Fruit fly (Drosophila melanogaster) whole organism, pupa: ENCODE data around the gene Jarid2.

Experiments
- CG10348 ChIP-seq: fragments of 200-800 bp; sonication (Bioruptor generic); IDR thresholded peaks from 2 replicates; pipeline ENCODE4 v1.3.6; 2022; ENCODE audit warnings: missing biosample characterization, missing genetic modification characterization
- CG12605 ChIP-seq: fragments of 200-800 bp; sonication (Bioruptor generic); IDR thresholded peaks from 2 replicates; pipeline ENCODE4 v1.3.6; 2022; ENCODE audit warnings: missing biosample characterization, missing genetic modification characterization
- CG13204 ChIP-seq: fragments of 200-800 bp; sonication (Bioruptor generic); optimal IDR thresholded peaks from 2 replicates; lab custom pipeline; 2018; ENCODE audit warnings: missing biosample characterization, mild to moderate bottlenecking, missing genetic modification characterization, moderate library complexity
- CG14655 ChIP-seq: fragments of 200-800 bp; sonication (Bioruptor generic); optimal IDR thresholded peaks from 3 replicates; lab custom pipeline; 2017; ENCODE audit warnings: mild to moderate bottlenecking, missing biosample characterization, missing genetic modification reagents, missing genetic modification characterization
- CG15710 ChIP-seq: fragments of 200-800 bp; sonication (Bioruptor generic); optimal IDR thresholded peaks from 2 replicates; lab custom pipeline; 2018; ENCODE audit warnings: missing biosample characterization, mild to moderate bottlenecking, missing genetic modification characterization, moderate library complexity
- CG17806 ChIP-seq: fragments of 200-800 bp; sonication (Bioruptor generic); optimal IDR thresholded peaks from 2 replicates; lab custom pipeline; 2018; ENCODE audit warnings: missing biosample characterization, mild to moderate bottlenecking, missing genetic modification characterization, moderate library complexity
- CG32121 ChIP-seq: fragments of 200-800 bp; sonication (Bioruptor generic); IDR thresholded peaks from 2 replicates; pipeline ENCODE4 v1.3.6; 2022; ENCODE audit warnings: missing biosample characterization, missing genetic modification characterization
- CG34367 ChIP-seq: fragments of 200-800 bp; sonication (Bioruptor generic); optimal IDR thresholded peaks from 2 replicates; lab custom pipeline; 2018; ENCODE audit warnings: missing biosample characterization, mild to moderate bottlenecking, missing genetic modification characterization
- CG4496 ChIP-seq: fragments of 200-800 bp; sonication (Bioruptor generic); IDR thresholded peaks from 3 replicates; pipeline ENCODE4 v1.3.6; 2022; ENCODE audit warnings: missing biosample characterization, missing genetic modification characterization
- CG8159 ChIP-seq: fragments of 200-800 bp; sonication (Bioruptor generic); optimal IDR thresholded peaks from 3 replicates; lab custom pipeline; 2018; ENCODE audit warnings: missing biosample characterization, mild to moderate bottlenecking, missing genetic modification characterization, moderate library complexity
- CG8301 ChIP-seq: fragments of 200-800 bp; sonication (Bioruptor generic); optimal IDR thresholded peaks from 2 replicates; lab custom pipeline; 2018; ENCODE audit warnings: missing biosample characterization, mild to moderate bottlenecking, missing genetic modification characterization
- CG9948 ChIP-seq: fragments of 200-800 bp; sonication (Bioruptor generic); optimal IDR thresholded peaks from 2 replicates; lab custom pipeline; 2018; ENCODE audit warnings: missing biosample characterization, mild to moderate bottlenecking, missing genetic modification characterization, moderate library complexity
- D1 ChIP-seq: fragments of 200-800 bp; sonication (Bioruptor generic); optimal IDR thresholded peaks from 2 replicates; lab custom pipeline; 2018; ENCODE audit warnings: missing biosample characterization, mild to moderate bottlenecking, missing genetic modification characterization, moderate library complexity
- EcR ChIP-seq: fragments of 200-800 bp; sonication (Bioruptor generic); optimal IDR thresholded peaks from 3 replicates; lab custom pipeline; 2019; ENCODE audit warnings: missing biosample characterization, missing genetic modification characterization, mild to moderate bottlenecking, moderate library complexity, missing genetic modification reagents
- Ets98B ChIP-seq: fragments of 200-800 bp; sonication (Bioruptor generic); IDR thresholded peaks from 2 replicates; pipeline ENCODE4 v1.3.6; 2022; ENCODE audit warnings: missing biosample characterization, missing genetic modification characterization
- Pif1A ChIP-seq: fragments of 200-800 bp; sonication (Bioruptor generic); optimal IDR thresholded peaks from 3 replicates; lab custom pipeline; 2016; ENCODE audit warnings: missing biosample characterization, missing genetic modification characterization
- Pif1B ChIP-seq: fragments of 200-800 bp; sonication (Bioruptor generic); optimal IDR thresholded peaks from 3 replicates; lab custom pipeline; 2016; ENCODE audit warnings: missing biosample characterization, missing genetic modification characterization
- Snoo ChIP-seq: fragments of 200-800 bp; sonication (Bioruptor generic); optimal IDR thresholded peaks from 3 replicates; lab custom pipeline; 2017; ENCODE audit warnings: missing biosample characterization, mild to moderate bottlenecking, missing genetic modification characterization, inconsistent platforms
- fd96Ca ChIP-seq: fragments of 200-800 bp; sonication (Bioruptor generic); IDR thresholded peaks from 3 replicates; pipeline ENCODE4 v1.3.6; 2022; ENCODE audit warnings: missing biosample characterization, missing genetic modification characterization
- gl ChIP-seq: fragments of 200-800 bp; sonication (Bioruptor generic); optimal IDR thresholded peaks from 2 replicates; lab custom pipeline; 2018; ENCODE audit warnings: missing biosample characterization, mild to moderate bottlenecking, missing genetic modification characterization
- rn ChIP-seq: fragments of 200-800 bp; sonication (Bioruptor generic); IDR thresholded peaks from 2 replicates; pipeline ENCODE4 v1.3.6; 2022; ENCODE audit warnings: missing biosample characterization, missing genetic modification characterization

Gene Jarid2

dm6 chr3L:9508653-9509036 is 31.8 kb downstream of the Jarid2 start:
- TF ChIP-seq CG9948 (tag; lab: Kevin White, UChicago), result no peak
- no peak for TF ChIP-seq Pif1B (GFP tag; lab: Kevin White, UChicago)
- TF ChIP-seq CG34367 (tag; lab: Kevin White, UChicago), result no peak
- TF ChIP-seq rn (GFP tag; lab: Robert Waterston, UW), result no peak
- TF ChIP-seq Snoo (tag; lab: Kevin White, UChicago), result no peak
- no peak for TF ChIP-seq CG14655
- no peak for TF ChIP-seq fd96Ca (GFP tag; lab: Robert Waterston, UW)
- TF ChIP-seq CG4496 (GFP tag; lab: Robert Waterston, UW), result no peak
- TF ChIP-seq gl, result no peak
- TF ChIP-seq CG8159 (tag; lab: Kevin White, UChicago), result peak; percentile 45
- TF ChIP-seq CG15710 (tag; lab: Kevin White, UChicago), result no peak
- peak; percentile 23 for TF ChIP-seq CG17806 (tag; lab: Kevin White, UChicago)
- no peak for TF ChIP-seq CG13204
- no peak for TF ChIP-seq CG12605
- TF ChIP-seq D1 (tag; lab: Kevin White, UChicago), result no peak
- no peak for TF ChIP-seq CG32121 (GFP tag; lab: Robert Waterston, UW)

DNA sequence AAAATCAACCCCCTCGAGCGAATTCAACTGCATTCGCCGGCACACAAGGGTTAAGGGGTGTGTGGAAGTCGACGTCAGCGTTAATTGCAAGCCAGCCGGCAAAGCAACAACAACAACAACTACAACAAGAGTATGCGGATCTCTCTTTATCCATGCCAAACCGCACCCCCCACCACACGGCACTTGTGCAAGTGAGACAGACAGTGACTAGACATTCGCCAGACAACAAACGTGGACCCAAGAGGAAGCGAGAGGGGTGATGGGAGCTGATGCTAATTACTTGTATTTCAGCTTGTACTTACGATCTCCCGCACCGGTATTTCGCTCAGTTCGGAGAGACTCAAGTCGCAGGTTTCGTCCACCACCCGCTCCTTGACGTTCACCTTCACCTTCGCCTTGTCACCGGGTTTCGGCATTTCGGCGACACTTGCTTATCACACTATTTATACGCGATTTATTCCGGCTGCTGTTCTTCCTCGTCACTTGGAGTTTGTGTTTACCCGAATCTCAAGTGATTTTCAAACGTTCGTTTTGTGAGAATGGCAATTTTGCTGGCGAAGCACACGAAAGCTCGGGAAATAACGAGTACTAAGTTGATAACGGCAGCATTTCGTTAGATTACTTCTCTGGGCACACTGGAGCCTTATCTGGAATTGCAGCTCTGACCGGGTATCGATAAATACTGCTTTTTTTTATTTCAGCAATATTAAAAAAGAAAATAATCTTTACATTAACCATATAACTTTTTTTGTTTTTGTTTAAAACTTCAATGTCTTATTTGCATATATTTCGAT is 32.4 kb downstream of the Jarid2 start, which contains the start of gene CG3408:
TSS of gene CG3408 (minus strand) at position 547 of the 794 bp plus-strand sequence.
- 0 out of 2 replicates have a peak, but pooled peaks have one; percentile 35 for TF ChIP-seq Ets98B (GFP tag; lab: Robert Waterston, UW)
- no peak for TF ChIP-seq fd96Ca (GFP tag; lab: Robert Waterston, UW)
- TF ChIP-seq Snoo (tag; lab: Kevin White, UChicago), result peak; percentile 99
- no peak for TF ChIP-seq CG17806 (tag; lab: Kevin White, UChicago)
- TF ChIP-seq CG32121 (GFP tag; lab: Robert Waterston, UW), result no peak
- peak; percentile 77 for TF ChIP-seq CG13204
- TF ChIP-seq CG14655, result no peak
- no peak for TF ChIP-seq CG10348
- TF ChIP-seq Pif1A (GFP tag; lab: Kevin White, UChicago), result peak; percentile 37
- no peak for TF ChIP-seq CG15710 (tag; lab: Kevin White, UChicago)
- TF ChIP-seq CG9948 (tag; lab: Kevin White, UChicago), result no peak
- no peak; the same call in 1 of the 2 replicates for TF ChIP-seq CG12605
- no peak for TF ChIP-seq Pif1B (GFP tag; lab: Kevin White, UChicago)
- no peak for TF ChIP-seq D1 (tag; lab: Kevin White, UChicago)
- TF ChIP-seq rn (GFP tag; lab: Robert Waterston, UW), result no peak
- peak; percentile 65; the same call in 2 of the 3 replicates for TF ChIP-seq CG4496 (GFP tag; lab: Robert Waterston, UW)
- TF ChIP-seq CG8301 (tag; lab: Kevin White, UChicago), result no peak
- TF ChIP-seq gl, result peak; percentile 23
- TF ChIP-seq CG8159 (tag; lab: Kevin White, UChicago), result no peak
- no peak for TF ChIP-seq CG34367 (tag; lab: Kevin White, UChicago)
- TF ChIP-seq EcR (GFP tag; lab: Kevin White, UChicago), result peak; percentile 57

dm6 chr3L:9511287-9512256 is 34.7 kb downstream of the Jarid2 start, which contains the start of gene RpS9:
Gene RpS9 (minus strand): TSS chr3L:9511531.
- TF ChIP-seq Ets98B (GFP tag; lab: Robert Waterston, UW) (peak; percentile 50), Pif1A (GFP tag; lab: Kevin White, UChicago) (peak; percentile 18), gl (peak; percentile 21), Snoo (tag; lab: Kevin White, UChicago) (no peak), D1 (tag; lab: Kevin White, UChicago) (no peak), CG17806 (tag; lab: Kevin White, UChicago) (peak; percentile 10), CG15710 (tag; lab: Kevin White, UChicago) (peak; percentile 28), CG8159 (tag; lab: Kevin White, UChicago) (peak; percentile 28)

dm6 chr3L:9512560-9512959 is 35.7 kb downstream of the Jarid2 start, which contains the start of gene CG33703:
Gene CG33703 (minus strand): TSS chr3L:9512660.
- TF ChIP-seq Pif1B (GFP tag; lab: Kevin White, UChicago), result no peak
- no peak for TF ChIP-seq CG10348
- no peak for TF ChIP-seq D1 (tag; lab: Kevin White, UChicago)
- TF ChIP-seq Pif1A (GFP tag; lab: Kevin White, UChicago), result no peak
- TF ChIP-seq CG4496 (GFP tag; lab: Robert Waterston, UW), result no peak
- no peak for TF ChIP-seq CG32121 (GFP tag; lab: Robert Waterston, UW)
- TF ChIP-seq CG9948 (tag; lab: Kevin White, UChicago), result no peak
- no peak for TF ChIP-seq CG17806 (tag; lab: Kevin White, UChicago)
- TF ChIP-seq, all 21 proteins: peak for 0

dm6 chr3L:9513309-9513708 is 36.5 kb downstream of the Jarid2 start, which contains the start of gene CG33702:
Gene CG33702 (minus strand): TSS chr3L:9513409.
- TF ChIP-seq CG14655, result no peak
- no peak for TF ChIP-seq Pif1B (GFP tag; lab: Kevin White, UChicago)
- no peak for TF ChIP-seq CG10348
- no peak for TF ChIP-seq D1 (tag; lab: Kevin White, UChicago)
- no peak for TF ChIP-seq fd96Ca (GFP tag; lab: Robert Waterston, UW)
- TF ChIP-seq gl, result no peak
- no peak for TF ChIP-seq CG4496 (GFP tag; lab: Robert Waterston, UW)
- TF ChIP-seq EcR (GFP tag; lab: Kevin White, UChicago), result no peak
- no peak for TF ChIP-seq CG9948 (tag; lab: Kevin White, UChicago)
- no peak for TF ChIP-seq Pif1A (GFP tag; lab: Kevin White, UChicago)
- no peak for TF ChIP-seq CG17806 (tag; lab: Kevin White, UChicago)
- TF ChIP-seq CG8159 (tag; lab: Kevin White, UChicago), result no peak
- no peak for TF ChIP-seq CG13204
- no peak for TF ChIP-seq CG32121 (GFP tag; lab: Robert Waterston, UW)
